Fruit fly (Drosophila melanogaster): ENCODE data around the gene CG4325.

The CG4325 gene

DNA sequence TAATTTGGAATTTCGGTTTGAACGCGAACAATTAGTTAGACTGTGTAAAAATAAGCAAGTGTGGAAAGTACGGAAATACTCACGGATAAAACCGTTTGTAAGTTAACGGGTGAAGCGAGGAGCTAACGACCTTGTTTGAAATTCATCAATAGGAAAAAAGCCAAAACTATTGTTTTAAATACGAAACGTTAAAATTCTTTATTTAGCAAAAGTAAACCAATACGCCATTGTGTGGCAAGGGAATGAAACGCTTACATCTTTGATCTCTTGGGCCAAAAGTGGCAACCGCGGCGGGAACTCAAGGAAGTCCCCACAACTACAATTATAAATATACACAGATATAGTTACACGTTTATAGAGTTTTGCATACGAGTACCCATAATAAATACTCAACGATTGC, 22.6 kb upstream of the CG4325 start, which contains the start of gene CG14054:
TSS of gene CG14054 (minus strand) at position 101 of the 400 bp plus-strand sequence.
- TF ChIP-seq sens (GFP tag): peak; percentile 24
- TF ChIP-seq CG8924 (tag; optimal IDR thresholded peaks at IDR 0.05): no peak

DNA sequence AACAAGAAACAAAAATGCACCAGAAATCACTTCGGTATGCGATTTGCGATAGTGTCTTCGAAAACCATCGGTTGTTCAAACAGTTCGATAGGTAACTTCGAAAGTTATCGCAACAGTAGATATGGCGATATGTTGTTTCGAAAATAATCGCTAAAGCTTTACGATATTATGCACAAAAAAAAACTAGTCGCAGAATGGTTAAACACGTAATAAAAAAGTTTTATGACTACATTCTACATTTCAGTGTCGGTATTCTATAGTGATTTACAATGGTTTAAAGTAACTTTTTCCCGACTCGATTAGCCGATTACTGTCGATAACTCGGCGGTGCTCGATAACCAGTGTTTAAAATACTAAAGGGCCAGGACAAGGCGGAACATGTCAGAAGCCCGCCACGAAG, 21.5 kb upstream of the CG4325 start, which contains the start of gene CG4281:
TSS of gene CG4281 (minus strand) at position 70 of the 400 bp plus-strand sequence.
- TF ChIP-seq CG3065 (GFP tag; optimal IDR thresholded peaks at IDR 0.05) (no peak), Mes4 (GFP tag; optimal IDR thresholded peaks at IDR 0.05) (no peak), CG8944 (GFP tag; optimal IDR thresholded peaks at IDR 0.05) (no peak), hkb (optimal IDR thresholded peaks at IDR 0.05) (no peak), hkb (GFP tag; IDR thresholded peaks at IDR 0.05) (no peak), twi (tag; optimal IDR thresholded peaks at IDR 0.05) (no peak), CG18764 (GFP tag; optimal IDR thresholded peaks at IDR 0.05) (no peak), sc (optimal IDR thresholded peaks at IDR 0.05) (no peak), sc (GFP tag; optimal IDR thresholded peaks at IDR 0.05) (no peak), ATbp (GFP tag; optimal IDR thresholded peaks at IDR 0.05) (no peak), al (GFP tag; IDR thresholded peaks at IDR 0.05) (no peak), pnt (GFP tag; optimal IDR thresholded peaks at IDR 0.05) (no peak), CG7556 (GFP tag; optimal IDR thresholded peaks at IDR 0.05) (no peak), Opbp (GFP tag; IDR thresholded peaks at IDR 0.05; ENCODE audit: partially characterized antibody) (peak; percentile 85), dmrt11E (tag; optimal IDR thresholded peaks at IDR 0.05) (no peak), CG16779 (GFP tag; IDR thresholded peaks at IDR 0.05) (no peak), CG7963 (GFP tag; IDR thresholded peaks at IDR 0.05; ENCODE audit: partially characterized antibody) (peak; percentile 87), CG15696 (tag; optimal IDR thresholded peaks at IDR 0.05) (no peak), sqz (GFP tag; optimal IDR thresholded peaks at IDR 0.05) (no peak), CG17802 (tag; optimal IDR thresholded peaks at IDR 0.05) (no peak), CG7372 (GFP tag; IDR thresholded peaks at IDR 0.05) (no peak), en (GFP tag; optimal IDR thresholded peaks at IDR 0.05) (no peak), hth (optimal IDR thresholded peaks at IDR 0.05) (no peak), Elba2 (GFP tag; optimal IDR thresholded peaks at IDR 0.05) (no peak), CG12659 (GFP tag; optimal IDR thresholded peaks at IDR 0.05) (peak; percentile 40), dysf (GFP tag; IDR thresholded peaks at IDR 0.05) (no peak), Dref (GFP tag; IDR thresholded peaks at IDR 0.05) (peak; percentile 76), zfh1 (GFP tag; IDR thresholded peaks at IDR 0.05) (no peak), H2.0 (GFP tag; IDR thresholded peaks at IDR 0.05) (no peak), CG4730 (GFP tag; IDR thresholded peaks at IDR 0.05) (no peak), nerfin-1 (tag; optimal IDR thresholded peaks at IDR 0.05) (no peak), CG4424 (GFP tag; optimal IDR thresholded peaks at IDR 0.05) (no peak), klu (GFP tag; IDR thresholded peaks at IDR 0.05) (no peak), CG5953 (GFP tag; IDR thresholded peaks at IDR 0.05) (no peak), croc (GFP tag; conservative IDR thresholded peaks at IDR 0.05) (no peak), ind (GFP tag; optimal IDR thresholded peaks at IDR 0.05) (no peak), pfk (GFP tag; optimal IDR thresholded peaks at IDR 0.05) (no peak), stc (GFP tag; IDR thresholded peaks at IDR 0.05) (no peak), pita (GFP tag; optimal IDR thresholded peaks at IDR 0.05) (no peak), CG16813 (GFP tag; IDR thresholded peaks at IDR 0.05; ENCODE audit: partially characterized antibody) (peak; percentile 88), CG6689 (GFP tag; IDR thresholded peaks at IDR 0.05) (no peak), peb (GFP tag; IDR thresholded peaks at IDR 0.05) (no peak), CG1647 (GFP tag; optimal IDR thresholded peaks at IDR 0.05) (no peak), jing (GFP tag; optimal IDR thresholded peaks at IDR 0.05) (no peak), Atf3 (GFP tag; optimal IDR thresholded peaks at IDR 0.05) (no peak), odd (GFP tag; optimal IDR thresholded peaks at IDR 0.05) (no peak), Ets65A (GFP tag) (no peak), yki (optimal IDR thresholded peaks at IDR 0.05) (no peak), nmo (GFP tag; optimal IDR thresholded peaks at IDR 0.05) (peak; percentile 9), ssp (GFP tag; IDR thresholded peaks at IDR 0.05) (no peak)
